Worm (Caenorhabditis elegans): ENCODE results near the gene lro-1.

Gene lro-1

DNA sequence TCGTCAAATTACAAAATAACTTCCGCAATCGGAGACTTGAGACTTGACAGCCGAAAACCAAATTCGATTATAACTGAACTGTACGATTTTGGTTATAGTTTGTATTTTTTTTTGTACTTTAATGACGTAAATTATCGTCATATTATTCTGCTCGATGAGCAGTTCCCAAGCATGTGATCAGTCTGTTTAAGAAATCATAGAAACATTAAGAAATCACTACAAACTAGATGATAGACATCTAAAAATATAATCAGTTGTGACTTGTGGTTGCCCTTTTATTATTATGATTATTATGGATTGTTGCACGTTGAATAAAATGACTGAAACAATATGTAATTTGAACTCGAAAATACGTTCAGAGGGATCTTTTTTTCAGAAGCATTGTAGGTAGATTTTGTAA, 2.4 kb downstream of the lro-1 start:
- no peak for TF ChIP-seq ztf-23 (GFP tag; IDR thresholded peaks at IDR 0.05)

DNA sequence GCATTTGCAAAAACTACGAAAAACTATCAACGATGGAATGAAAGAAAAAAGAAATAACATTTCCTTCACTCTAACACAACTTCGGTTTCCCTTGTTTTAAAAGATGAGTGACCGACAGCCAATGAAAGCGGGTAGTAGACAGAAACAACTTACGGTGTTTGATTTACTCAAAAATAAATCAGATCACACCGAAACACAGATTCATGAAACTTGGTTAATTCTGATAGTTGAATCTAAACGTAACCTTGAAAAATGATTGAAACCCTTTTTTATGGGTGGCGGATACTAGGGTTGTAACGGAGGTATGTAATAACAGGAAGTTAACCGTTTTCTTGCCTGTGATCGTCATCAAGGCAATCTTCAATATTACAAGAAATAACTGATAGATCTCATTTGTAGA, 3.5 kb downstream of the lro-1 start:
- TF ChIP-seq cog-1 (tag; optimal IDR thresholded peaks at IDR 0.05), result no peak
- no peak for TF ChIP-seq tab-1 (GFP tag; IDR thresholded peaks at IDR 0.05)
- no peak for TF ChIP-seq klf-2 (GFP tag; conservative IDR thresholded peaks at IDR 0.05)
- TF ChIP-seq T22C8.4 (GFP tag; IDR thresholded peaks at IDR 0.05), result no peak
- TF ChIP-seq ref-1 (GFP tag; conservative IDR thresholded peaks at IDR 0.05), result no peak
- TF ChIP-seq med-1 (GFP tag; optimal IDR thresholded peaks at IDR 0.05; ENCODE audit: insufficient read depth), result no peak
- no peak for TF ChIP-seq flt-1 (GFP tag; IDR thresholded peaks at IDR 0.05)
- TF ChIP-seq ztf-29 (GFP tag; IDR thresholded peaks at IDR 0.05), result no peak
- no peak for TF ChIP-seq ztf-23 (GFP tag; IDR thresholded peaks at IDR 0.05)

DNA sequence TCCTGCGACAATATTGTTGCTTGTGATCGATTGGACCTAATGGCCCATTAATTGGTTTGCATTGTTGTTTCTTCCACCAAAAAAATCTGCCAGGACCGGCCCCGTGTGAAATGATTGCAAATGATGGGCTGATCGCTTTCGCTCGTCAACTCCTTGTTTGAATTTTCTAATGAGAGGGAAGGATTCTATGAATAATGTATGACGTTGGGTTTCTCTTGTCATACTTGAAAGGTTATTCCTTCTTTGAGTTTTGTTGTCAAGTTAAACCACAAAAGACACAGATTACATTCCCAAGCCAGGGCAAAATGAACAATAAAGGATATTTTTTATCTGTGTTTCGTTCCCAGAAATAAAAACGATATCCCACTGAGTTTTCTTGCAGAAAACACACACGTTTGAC, 4.8 kb downstream of the lro-1 start:
- TF ChIP-seq tab-1 (GFP tag; IDR thresholded peaks at IDR 0.05), result no peak
- TF ChIP-seq ref-1 (GFP tag; conservative IDR thresholded peaks at IDR 0.05), result no peak
- no peak for TF ChIP-seq klf-2 (GFP tag; conservative IDR thresholded peaks at IDR 0.05)
- TF ChIP-seq med-1 (GFP tag; optimal IDR thresholded peaks at IDR 0.05; ENCODE audit: insufficient read depth), result no peak
- no peak for TF ChIP-seq cog-1 (tag; optimal IDR thresholded peaks at IDR 0.05)
- no peak for TF ChIP-seq T22C8.4 (GFP tag; IDR thresholded peaks at IDR 0.05)
- no peak for TF ChIP-seq flt-1 (GFP tag; IDR thresholded peaks at IDR 0.05)
- TF ChIP-seq ztf-23 (GFP tag; IDR thresholded peaks at IDR 0.05), result no peak
- TF ChIP-seq ztf-29 (GFP tag; IDR thresholded peaks at IDR 0.05), result no peak

DNA sequence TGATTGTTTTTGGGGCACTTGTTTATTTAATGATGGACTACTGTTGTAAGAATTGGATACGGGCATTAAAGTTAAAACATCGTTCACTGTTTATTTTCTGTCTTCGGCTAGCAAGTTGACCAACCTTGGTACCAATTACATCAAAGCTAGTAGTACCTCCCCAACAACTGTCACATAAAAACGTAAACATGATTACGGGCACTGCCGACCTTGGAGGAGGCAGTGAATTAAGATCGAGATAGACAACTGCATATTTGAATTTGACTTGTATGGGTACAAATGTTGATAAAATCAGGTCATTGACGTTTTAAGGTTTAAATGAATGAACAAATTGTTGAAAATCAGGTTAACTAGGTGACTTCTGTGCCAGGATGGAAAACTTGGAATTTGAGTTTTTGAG, 5.4 kb downstream of the lro-1 start:
- TF ChIP-seq ref-1 (GFP tag; conservative IDR thresholded peaks at IDR 0.05), result no peak
- TF ChIP-seq flt-1 (GFP tag; IDR thresholded peaks at IDR 0.05), result no peak
- no peak for TF ChIP-seq med-1 (GFP tag; optimal IDR thresholded peaks at IDR 0.05; ENCODE audit: insufficient read depth)
- no peak for TF ChIP-seq T22C8.4 (GFP tag; IDR thresholded peaks at IDR 0.05)
- no peak for TF ChIP-seq tab-1 (GFP tag; IDR thresholded peaks at IDR 0.05)
- no peak for TF ChIP-seq ztf-23 (GFP tag; IDR thresholded peaks at IDR 0.05)
- TF ChIP-seq cog-1 (tag; optimal IDR thresholded peaks at IDR 0.05), result no peak
- no peak for TF ChIP-seq ztf-29 (GFP tag; IDR thresholded peaks at IDR 0.05)
- no peak for TF ChIP-seq klf-2 (GFP tag; conservative IDR thresholded peaks at IDR 0.05)

DNA sequence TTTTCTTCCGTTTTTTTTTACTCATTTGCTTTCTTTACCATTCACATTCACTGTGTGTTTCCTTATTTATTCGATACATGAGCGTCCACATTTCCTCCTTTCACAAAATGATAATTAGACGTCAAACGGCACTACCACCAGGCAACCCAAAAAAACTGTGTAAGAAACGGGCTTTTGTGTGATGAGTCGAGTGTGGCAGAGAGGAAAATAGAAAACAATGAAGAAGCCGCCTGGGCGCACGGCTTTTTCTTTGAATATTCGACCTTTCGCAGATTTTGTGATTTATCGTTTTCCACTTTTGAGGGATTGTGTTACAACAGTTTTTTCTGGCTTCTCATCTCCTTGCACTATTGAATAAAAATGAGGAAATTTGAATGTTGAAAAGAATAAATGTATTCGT, 6.4 kb downstream of the lro-1 start:
- no peak for TF ChIP-seq cog-1 (tag; optimal IDR thresholded peaks at IDR 0.05)
- no peak for TF ChIP-seq tab-1 (GFP tag; IDR thresholded peaks at IDR 0.05)
- no peak for TF ChIP-seq klf-2 (GFP tag; conservative IDR thresholded peaks at IDR 0.05)
- TF ChIP-seq T22C8.4 (GFP tag; IDR thresholded peaks at IDR 0.05), result no peak
- no peak for TF ChIP-seq ztf-29 (GFP tag; IDR thresholded peaks at IDR 0.05)
- no peak for TF ChIP-seq ztf-23 (GFP tag; IDR thresholded peaks at IDR 0.05)
- no peak for TF ChIP-seq med-1 (GFP tag; optimal IDR thresholded peaks at IDR 0.05; ENCODE audit: insufficient read depth)
- TF ChIP-seq ref-1 (GFP tag; conservative IDR thresholded peaks at IDR 0.05), result no peak
- TF ChIP-seq flt-1 (GFP tag; IDR thresholded peaks at IDR 0.05), result no peak

DNA sequence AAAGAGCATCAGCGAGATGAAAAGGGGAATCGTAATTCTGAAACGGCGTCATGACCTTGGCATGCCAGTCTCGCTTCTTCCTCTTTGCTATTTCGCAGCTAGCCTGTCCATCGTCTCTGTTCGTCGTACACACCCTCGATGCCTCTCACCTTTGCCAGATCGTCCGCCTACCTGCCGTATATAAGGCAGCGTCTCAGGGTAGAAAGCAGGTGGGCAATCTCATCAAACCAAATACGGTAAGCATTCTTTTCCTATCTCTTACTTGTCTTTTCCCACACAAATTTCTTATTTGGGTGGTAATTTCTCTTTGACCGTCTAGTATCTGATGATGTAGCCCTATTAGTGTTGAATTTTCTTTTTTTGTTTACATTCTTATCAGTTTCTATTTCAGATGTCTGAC, 7.7 kb downstream of the lro-1 start, which contains the start of gene col-166:
col-166 (plus strand) TSS at position 392 of the 400 bp plus-strand sequence.
- TF ChIP-seq cog-1 (tag; optimal IDR thresholded peaks at IDR 0.05), result no peak
- no peak for TF ChIP-seq ref-1 (GFP tag; conservative IDR thresholded peaks at IDR 0.05)
- no peak for TF ChIP-seq T22C8.4 (GFP tag; IDR thresholded peaks at IDR 0.05)
- TF ChIP-seq med-1 (GFP tag; optimal IDR thresholded peaks at IDR 0.05; ENCODE audit: insufficient read depth), result no peak

DNA sequence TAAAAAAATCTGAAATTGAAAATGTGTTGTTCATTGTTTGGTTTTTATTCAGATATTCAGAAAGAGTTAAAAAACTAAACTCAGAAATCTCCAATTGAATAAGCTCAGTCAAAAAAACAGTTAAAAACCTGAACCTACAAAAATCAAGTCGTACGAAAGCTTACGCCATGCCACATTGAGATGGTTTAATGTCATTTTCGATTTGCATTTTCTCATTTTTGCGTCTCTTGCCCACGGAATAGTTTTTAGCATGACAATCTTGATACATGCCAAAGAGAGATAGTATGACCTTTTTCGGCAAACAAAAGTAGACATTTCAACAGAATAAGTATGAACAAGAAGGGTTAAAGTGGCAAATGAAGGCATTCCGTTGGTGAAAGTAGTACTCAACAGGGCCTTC, 9.1 kb downstream of the lro-1 start:
- TF ChIP-seq ztf-23 (GFP tag; IDR thresholded peaks at IDR 0.05) (no peak), ref-1 (GFP tag; conservative IDR thresholded peaks at IDR 0.05) (no peak), ztf-29 (GFP tag; IDR thresholded peaks at IDR 0.05) (no peak), cog-1 (tag; optimal IDR thresholded peaks at IDR 0.05) (no peak), T22C8.4 (GFP tag; IDR thresholded peaks at IDR 0.05) (no peak), tab-1 (GFP tag; IDR thresholded peaks at IDR 0.05) (no peak), flt-1 (GFP tag; IDR thresholded peaks at IDR 0.05) (no peak), med-1 (GFP tag; optimal IDR thresholded peaks at IDR 0.05; ENCODE audit: insufficient read depth) (no peak), klf-2 (GFP tag; conservative IDR thresholded peaks at IDR 0.05) (no peak)

DNA sequence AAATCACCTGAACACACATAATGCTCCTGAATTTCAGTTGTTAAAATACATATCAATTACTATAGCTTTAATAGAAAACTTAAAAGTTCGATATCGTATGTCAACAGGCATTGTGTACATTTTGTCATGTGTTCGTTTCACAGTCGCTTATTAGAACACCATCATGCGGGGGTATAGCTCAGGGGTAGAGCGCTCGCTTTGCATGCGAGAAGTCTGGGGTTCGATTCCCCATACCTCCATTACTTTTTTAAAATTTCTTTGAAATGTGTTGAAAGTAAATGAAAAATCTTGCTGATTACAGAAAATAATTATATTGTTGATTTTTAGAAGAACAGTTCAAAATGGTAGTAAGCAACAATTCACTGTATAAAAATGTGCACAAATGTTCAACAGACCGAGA, 14.3 kb downstream of the lro-1 start:
- TF ChIP-seq med-1 (GFP tag; optimal IDR thresholded peaks at IDR 0.05; ENCODE audit: insufficient read depth) (no peak), flt-1 (GFP tag; IDR thresholded peaks at IDR 0.05) (peak; percentile 88), tab-1 (GFP tag; IDR thresholded peaks at IDR 0.05) (peak; percentile 79; the same call in 1 of the 2 replicates), T22C8.4 (GFP tag; IDR thresholded peaks at IDR 0.05) (peak; percentile 53; the same call in 1 of the 2 replicates), ztf-29 (GFP tag; IDR thresholded peaks at IDR 0.05) (0 out of 2 replicates have a peak, but pooled peaks have one; percentile 61), ztf-23 (GFP tag; IDR thresholded peaks at IDR 0.05) (0 out of 2 replicates have a peak, but pooled peaks have one; percentile 42), ref-1 (GFP tag; conservative IDR thresholded peaks at IDR 0.05) (peak; percentile 33; the same call in 1 of the 2 replicates), cog-1 (tag; optimal IDR thresholded peaks at IDR 0.05) (no peak), klf-2 (GFP tag; conservative IDR thresholded peaks at IDR 0.05) (peak; percentile 65; the same call in 1 of the 2 replicates)

DNA sequence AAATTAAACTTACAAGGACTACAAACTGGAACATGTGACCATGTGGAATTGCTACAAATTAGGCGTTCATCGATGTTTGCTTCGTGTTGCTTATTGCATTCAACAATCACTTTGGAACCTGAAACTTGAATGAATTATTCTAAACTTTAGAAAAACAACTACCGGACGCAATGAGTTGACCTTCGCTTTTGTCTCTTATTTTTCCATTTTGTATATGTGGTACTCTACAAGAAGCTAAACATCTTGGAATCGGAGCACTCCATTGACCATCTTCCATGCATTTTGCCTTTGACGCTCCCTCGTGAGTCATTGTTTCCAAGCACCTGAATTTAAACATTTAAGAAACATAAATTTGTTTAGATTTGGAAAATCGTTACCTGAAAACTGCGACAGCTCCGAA, 17.1 kb downstream of the lro-1 start:
- no peak for TF ChIP-seq flt-1 (GFP tag; IDR thresholded peaks at IDR 0.05)

DNA sequence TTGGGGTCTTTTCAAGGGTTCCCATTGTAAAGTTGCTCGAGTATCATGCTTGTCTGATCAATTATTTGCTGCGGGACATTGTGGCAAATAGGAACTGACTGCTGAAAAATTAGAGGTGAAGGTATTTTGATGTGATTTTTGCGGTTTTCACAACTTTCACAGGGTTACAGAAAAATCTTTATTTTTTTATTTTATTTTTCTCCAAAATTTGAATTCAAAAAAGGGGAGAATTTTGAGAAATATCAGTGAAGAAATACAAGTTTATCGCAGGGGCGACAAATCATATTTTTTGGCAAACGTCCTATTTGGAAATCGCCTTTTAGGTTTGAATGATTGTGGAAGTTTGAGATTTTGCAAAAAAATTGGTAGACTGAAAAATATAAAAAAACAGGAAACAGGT, 19.7 kb downstream of the lro-1 start, which contains the start of gene lev-9:
lev-9 (minus strand) TSS at position 101 of the 400 bp plus-strand sequence.
- TF ChIP-seq cog-1 (tag; optimal IDR thresholded peaks at IDR 0.05) (no peak), flt-1 (GFP tag; IDR thresholded peaks at IDR 0.05) (no peak), ztf-29 (GFP tag; IDR thresholded peaks at IDR 0.05) (no peak), med-1 (GFP tag; optimal IDR thresholded peaks at IDR 0.05; ENCODE audit: insufficient read depth) (no peak), klf-2 (GFP tag; conservative IDR thresholded peaks at IDR 0.05) (no peak), T22C8.4 (GFP tag; IDR thresholded peaks at IDR 0.05) (no peak), ztf-23 (GFP tag; IDR thresholded peaks at IDR 0.05) (no peak), ref-1 (GFP tag; conservative IDR thresholded peaks at IDR 0.05) (no peak), tab-1 (GFP tag; IDR thresholded peaks at IDR 0.05) (no peak)

Measured in whole organism, midembryonic.